Worm (Caenorhabditis elegans): ENCODE results near the gene acs-12.

acs-12 gene

ce11 chrV:20870633-20871032 is 33.3 kb upstream of the acs-12 start:
- no peak for TF ChIP-seq nhr-28 (tag; optimal IDR thresholded peaks at IDR 0.05)
- no peak for TF ChIP-seq saeg-2 (GFP tag; IDR thresholded peaks at IDR 0.05)
- no peak for TF ChIP-seq lsy-2 (tag; optimal IDR thresholded peaks at IDR 0.05)
- TF ChIP-seq lin-39 (tag; optimal IDR thresholded peaks at IDR 0.05): no peak
- no peak for TF ChIP-seq lir-3 (tag; optimal IDR thresholded peaks at IDR 0.05)
- no peak for TF ChIP-seq hlh-30 (tag; optimal IDR thresholded peaks at IDR 0.05; ENCODE audit: insufficient read depth)
- TF ChIP-seq aha-1 (tag): peak; percentile 61
- no peak for TF ChIP-seq daf-8 (GFP tag; IDR thresholded peaks at IDR 0.05)

ce11 chrV:20871194-20871593 is 32.8 kb upstream of the acs-12 start:
- TF ChIP-seq daf-16 (GFP tag; optimal IDR thresholded peaks at IDR 0.05) (no peak), daf-16 (tag; optimal IDR thresholded peaks at IDR 0.05) (peak; percentile 39), hlh-11 (tag; optimal IDR thresholded peaks at IDR 0.05) (no peak), ceh-20 (GFP tag; IDR thresholded peaks at IDR 0.05) (no peak), nhr-6 (tag; optimal IDR thresholded peaks at IDR 0.05) (no peak), hlh-30 (tag; optimal IDR thresholded peaks at IDR 0.05; ENCODE audit: insufficient read depth) (peak; percentile 54), lin-29 (GFP tag; IDR thresholded peaks at IDR 0.05) (no peak), saeg-2 (GFP tag; IDR thresholded peaks at IDR 0.05) (no peak), nhr-48 (tag; optimal IDR thresholded peaks at IDR 0.05) (peak; percentile 35), cey-2 (tag; optimal IDR thresholded peaks at IDR 0.05; ENCODE audit: borderline replicate concordance, insufficient read depth) (no peak), mxl-3 (GFP tag; optimal IDR thresholded peaks at IDR 0.05) (no peak), spr-1 (tag; optimal IDR thresholded peaks at IDR 0.05) (no peak), lir-3 (tag; optimal IDR thresholded peaks at IDR 0.05) (no peak), nhr-25 (tag; optimal IDR thresholded peaks at IDR 0.05; ENCODE audit: borderline replicate concordance, insufficient read depth) (no peak), fkh-10 (GFP tag; optimal IDR thresholded peaks at IDR 0.05) (no peak), ceh-32 (tag; optimal IDR thresholded peaks at IDR 0.05; ENCODE audit: poor library complexity) (no peak), Y105C5A.15 (GFP tag; IDR thresholded peaks at IDR 0.05) (no peak), mxl-2 (GFP tag; conservative IDR thresholded peaks at IDR 0.05) (peak; percentile 97), dmd-9 (GFP tag; IDR thresholded peaks at IDR 0.05) (no peak), ceh-44 (GFP tag; IDR thresholded peaks at IDR 0.05) (no peak), set-16 (GFP tag; IDR thresholded peaks at IDR 0.05) (no peak), pqm-1 (tag; optimal IDR thresholded peaks at IDR 0.05) (no peak), skn-1 (tag; optimal IDR thresholded peaks at IDR 0.05) (no peak), unc-39 (tag; optimal IDR thresholded peaks at IDR 0.05) (no peak), unc-62 (GFP tag; optimal IDR thresholded peaks at IDR 0.05 in 1 of 2) (peak in 1 of 2 experiments; percentile 81), unc-62 (tag; optimal IDR thresholded peaks at IDR 0.05) (no peak), zag-1 (tag; optimal IDR thresholded peaks at IDR 0.05) (no peak), lin-38 (GFP tag; IDR thresholded peaks at IDR 0.05) (no peak), madf-5 (GFP tag; IDR thresholded peaks at IDR 0.05) (no peak), egl-27 (tag; optimal IDR thresholded peaks at IDR 0.05) (no peak), nhr-28 (tag; optimal IDR thresholded peaks at IDR 0.05) (no peak), T20F7.1 (GFP tag; optimal IDR thresholded peaks at IDR 0.05) (no peak), ctbp-1 (GFP tag; IDR thresholded peaks at IDR 0.05) (no peak), dmd-6 (GFP tag; IDR thresholded peaks at IDR 0.05) (peak; percentile 67), nhr-76 (tag; optimal IDR thresholded peaks at IDR 0.05) (no peak), ceh-82 (tag; optimal IDR thresholded peaks at IDR 0.05) (no peak), php-3 (GFP tag; IDR thresholded peaks at IDR 0.05) (no peak), zfp-2 (tag; optimal IDR thresholded peaks at IDR 0.05) (no peak), nhr-42 (GFP tag; IDR thresholded peaks at IDR 0.05) (no peak), lsy-2 (tag; optimal IDR thresholded peaks at IDR 0.05) (no peak), nhr-10 (tag; optimal IDR thresholded peaks at IDR 0.05) (no peak), gei-8 (GFP tag; optimal IDR thresholded peaks at IDR 0.05) (no peak), dve-1 (tag; optimal IDR thresholded peaks at IDR 0.05; ENCODE audit: insufficient read depth) (peak; percentile 10), jun-1 (tag; optimal IDR thresholded peaks at IDR 0.05) (no peak), F44E2.7 (GFP tag; IDR thresholded peaks at IDR 0.05) (no peak), vab-7 (GFP tag; IDR thresholded peaks at IDR 0.05) (no peak), arid-1 (GFP tag; conservative IDR thresholded peaks at IDR 0.05) (no peak)
